Worm (Caenorhabditis elegans) whole organism, mixed stage, embryonic: ENCODE results near the gene dnj-19.

Experiments used
- ces-1 ChIP-seq: fragments of 150-350 bp; optimal IDR thresholded peaks from 2 replicates; lab custom pipeline; 2014; ENCODE audit warnings: missing biosample characterization, missing genetic modification reagents, missing genetic modification characterization
- elt-3 ChIP-seq: fragments of 150-350 bp; optimal IDR thresholded peaks from 2 replicates; lab custom pipeline; 2014; ENCODE audit warnings: missing biosample characterization, missing genetic modification characterization
- lin-13 ChIP-seq: fragments of 150-350 bp; optimal IDR thresholded peaks from 2 replicates; lab custom pipeline; 2014; ENCODE audit warnings: missing biosample characterization, missing genetic modification characterization
- nhr-76 ChIP-seq: sonication (generic microtip); optimal IDR thresholded peaks from 2 replicates; lab custom pipeline; 2017; ENCODE audit warnings: missing biosample characterization, missing genetic modification characterization
- snpc-4 ChIP-seq: fragments of 150-350 bp; optimal IDR thresholded peaks from 2 replicates; lab custom pipeline; 2014; ENCODE audit warnings: missing biosample characterization, missing genetic modification characterization
- tbx-8 ChIP-seq: fragments of 200-800 bp; sonication (Bioruptor generic); optimal IDR thresholded peaks from 2 replicates; lab custom pipeline; 2018; ENCODE audit warnings: mild to moderate bottlenecking, missing genetic modification characterization, moderate library complexity, missing compliant biosample characterization
- unc-39 ChIP-seq: fragments of 150-350 bp; optimal IDR thresholded peaks from 2 replicates; lab custom pipeline; 2014; ENCODE audit warnings: missing biosample characterization, missing genetic modification characterization
- unc-62 ChIP-seq: fragments of 150-350 bp; optimal IDR thresholded peaks from 2 replicates; lab custom pipeline; 2014; ENCODE audit warnings: missing biosample characterization, missing genetic modification reagents, missing genetic modification characterization

- TF ChIP-seq unc-62 (GFP tag; lab: Kevin White, UChicago) (no peak), elt-3 (tag; lab: Kevin White, UChicago) (no peak), snpc-4 (tag; lab: Kevin White, UChicago) (no peak), unc-39 (no peak), tbx-8 (GFP tag; lab: Kevin White, UChicago) (no peak), nhr-76 (no peak), lin-13 (tag; lab: Kevin White, UChicago) (no peak), ces-1 (GFP tag; lab: Kevin White, UChicago) (no peak)
Observed at ce11 chrV:5527694-5528093, 23.0 kb upstream of the dnj-19 start.
